Worm (Caenorhabditis elegans) whole organism, mixed stage, embryonic: ENCODE measurements around the gene ttr-22.
A peak's percentile ranks its signal among the peaks of the same experiment; 100 is the strongest.

Experiments used
- ceh-83 ChIP-seq: fragments of 200-800 bp; sonication (Bioruptor generic); optimal IDR thresholded peaks from 2 replicates; lab custom pipeline; 2018; ENCODE audit warnings: mild to moderate bottlenecking, missing genetic modification characterization, missing compliant biosample characterization
- elt-3 ChIP-seq: fragments of 150-350 bp; optimal IDR thresholded peaks from 2 replicates; lab custom pipeline; 2014; ENCODE audit warnings: missing biosample characterization, missing genetic modification characterization
- flh-1 ChIP-seq: fragments of 200-800 bp; sonication (Bioruptor generic); optimal IDR thresholded peaks from 2 replicates; lab custom pipeline; 2018; ENCODE audit warnings: mild to moderate bottlenecking, missing genetic modification characterization, moderate library complexity, missing compliant biosample characterization
- lin-32 ChIP-seq: fragments of 200-800 bp; sonication (Bioruptor generic); optimal IDR thresholded peaks from 2 replicates; lab custom pipeline; 2018; ENCODE audit warnings: mild to moderate bottlenecking, missing genetic modification characterization, missing compliant biosample characterization
- mls-2 ChIP-seq: sonication (generic microtip); optimal IDR thresholded peaks from 2 replicates; lab custom pipeline; 2016; ENCODE audit warnings: mild to moderate bottlenecking, missing genetic modification characterization, moderate library complexity, missing compliant biosample characterization
- nhr-2 ChIP-seq: fragments of 150-350 bp; optimal IDR thresholded peaks from 2 replicates; lab custom pipeline; 2014; ENCODE audit warnings: missing biosample characterization, missing genetic modification characterization
- nhr-237 ChIP-seq: fragments of 150-350 bp; optimal IDR thresholded peaks from 2 replicates; lab custom pipeline; 2014; ENCODE audit warnings: missing biosample characterization, missing genetic modification characterization
- nhr-76 ChIP-seq: sonication (generic microtip); optimal IDR thresholded peaks from 2 replicates; lab custom pipeline; 2017; ENCODE audit warnings: missing biosample characterization, missing genetic modification characterization
- pha-4 ChIP-seq: fragments of 150-350 bp; optimal IDR thresholded peaks from 2 replicates; lab custom pipeline; 2018; ENCODE audit warnings: missing biosample characterization, missing genetic modification reagents, missing genetic modification characterization
- sem-2 ChIP-seq: fragments of 200-800 bp; sonication (Bioruptor generic); optimal IDR thresholded peaks from 2 replicates; lab custom pipeline; 2018; ENCODE audit warnings: mild to moderate bottlenecking, missing genetic modification characterization, missing compliant biosample characterization
- snpc-4 ChIP-seq: fragments of 150-350 bp; optimal IDR thresholded peaks from 2 replicates; lab custom pipeline; 2014; ENCODE audit warnings: missing biosample characterization, missing genetic modification characterization
- sptf-1 ChIP-seq: sonication (generic microtip); optimal IDR thresholded peaks from 2 replicates; lab custom pipeline; 2017; ENCODE audit warnings: mild to moderate bottlenecking, missing genetic modification characterization, moderate library complexity, missing compliant biosample characterization
- unc-62 ChIP-seq: fragments of 150-350 bp; optimal IDR thresholded peaks from 2 replicates; lab custom pipeline; 2014; ENCODE audit warnings: missing biosample characterization, missing genetic modification reagents, missing genetic modification characterization
- zip-8 ChIP-seq: fragments of 150-350 bp; optimal IDR thresholded peaks from 2 replicates; lab custom pipeline; 2014; ENCODE audit warnings: missing biosample characterization, missing genetic modification characterization

ttr-22 gene

ce11 chrV:12283187-12283586, 42.0 kb downstream of the ttr-22 start, which contains the start of gene F55C5.10:
TSS of gene F55C5.10 (plus strand) at chrV:12283487.
- TF ChIP-seq zip-8 (tag; lab: Kevin White, UChicago) (no peak), mls-2 (tag; lab: Kevin White, UChicago) (no peak), lin-32 (GFP tag; lab: Kevin White, UChicago) (no peak), sem-2 (GFP tag; lab: Kevin White, UChicago) (no peak), nhr-2 (tag; lab: Kevin White, UChicago) (no peak), sptf-1 (tag; lab: Kevin White, UChicago) (no peak), snpc-4 (tag; lab: Kevin White, UChicago) (no peak)

ce11 chrV:12287667-12288066, 46.4 kb downstream of the ttr-22 start:
- TF ChIP-seq elt-3 (no peak), unc-62 (GFP tag; lab: Kevin White, UChicago) (peak; percentile 13)

ce11 chrV:12288577-12288976, 47.4 kb downstream of the ttr-22 start, which contains the start of gene rskd-1:
TSS of gene rskd-1 (minus strand) at chrV:12288615.
- TF ChIP-seq nhr-76 (tag; lab: Kevin White, UChicago) (no peak), pha-4 (tag; lab: Kevin White, UChicago) (peak; percentile 45), nhr-237 (no peak), elt-3 (no peak), ceh-83 (no peak), flh-1 (GFP tag; lab: Kevin White, UChicago) (no peak)
